Fruit fly (Drosophila melanogaster) whole organism, pupa: ENCODE data around the gene Gclm.

Experiments used
- CG13204 ChIP-seq: fragments of 200-800 bp; sonication (Bioruptor generic); optimal IDR thresholded peaks from 2 replicates; lab custom pipeline; 2018; ENCODE audit warnings: missing biosample characterization, mild to moderate bottlenecking, missing genetic modification characterization, moderate library complexity
- CG14655 ChIP-seq: fragments of 200-800 bp; sonication (Bioruptor generic); optimal IDR thresholded peaks from 3 replicates; lab custom pipeline; 2017; ENCODE audit warnings: mild to moderate bottlenecking, missing biosample characterization, missing genetic modification reagents, missing genetic modification characterization
- CG15710 ChIP-seq: fragments of 200-800 bp; sonication (Bioruptor generic); optimal IDR thresholded peaks from 2 replicates; lab custom pipeline; 2018; ENCODE audit warnings: missing biosample characterization, mild to moderate bottlenecking, missing genetic modification characterization, moderate library complexity
- CG17806 ChIP-seq: fragments of 200-800 bp; sonication (Bioruptor generic); optimal IDR thresholded peaks from 2 replicates; lab custom pipeline; 2018; ENCODE audit warnings: missing biosample characterization, mild to moderate bottlenecking, missing genetic modification characterization, moderate library complexity
- CG34367 ChIP-seq: fragments of 200-800 bp; sonication (Bioruptor generic); optimal IDR thresholded peaks from 2 replicates; lab custom pipeline; 2018; ENCODE audit warnings: missing biosample characterization, mild to moderate bottlenecking, missing genetic modification characterization
- CG4496 ChIP-seq: fragments of 200-800 bp; sonication (Bioruptor generic); IDR thresholded peaks from 3 replicates; pipeline ENCODE4 v1.3.6; 2022; ENCODE audit warnings: missing biosample characterization, missing genetic modification characterization
- CG8159 ChIP-seq: fragments of 200-800 bp; sonication (Bioruptor generic); optimal IDR thresholded peaks from 3 replicates; lab custom pipeline; 2018; ENCODE audit warnings: missing biosample characterization, mild to moderate bottlenecking, missing genetic modification characterization, moderate library complexity
- CG8301 ChIP-seq: fragments of 200-800 bp; sonication (Bioruptor generic); optimal IDR thresholded peaks from 2 replicates; lab custom pipeline; 2018; ENCODE audit warnings: missing biosample characterization, mild to moderate bottlenecking, missing genetic modification characterization
- D1 ChIP-seq: fragments of 200-800 bp; sonication (Bioruptor generic); optimal IDR thresholded peaks from 2 replicates; lab custom pipeline; 2018; ENCODE audit warnings: missing biosample characterization, mild to moderate bottlenecking, missing genetic modification characterization, moderate library complexity
- EcR ChIP-seq: fragments of 200-800 bp; sonication (Bioruptor generic); optimal IDR thresholded peaks from 3 replicates; lab custom pipeline; 2019; ENCODE audit warnings: missing biosample characterization, missing genetic modification characterization, mild to moderate bottlenecking, moderate library complexity, missing genetic modification reagents
- Pif1A ChIP-seq: fragments of 200-800 bp; sonication (Bioruptor generic); optimal IDR thresholded peaks from 3 replicates; lab custom pipeline; 2016; ENCODE audit warnings: missing biosample characterization, missing genetic modification characterization
- Pif1B ChIP-seq: fragments of 200-800 bp; sonication (Bioruptor generic); optimal IDR thresholded peaks from 3 replicates; lab custom pipeline; 2016; ENCODE audit warnings: missing biosample characterization, missing genetic modification characterization
- Snoo ChIP-seq: fragments of 200-800 bp; sonication (Bioruptor generic); optimal IDR thresholded peaks from 3 replicates; lab custom pipeline; 2017; ENCODE audit warnings: missing biosample characterization, mild to moderate bottlenecking, missing genetic modification characterization, inconsistent platforms
- rn ChIP-seq: fragments of 200-800 bp; sonication (Bioruptor generic); IDR thresholded peaks from 2 replicates; pipeline ENCODE4 v1.3.6; 2022; ENCODE audit warnings: missing biosample characterization, missing genetic modification characterization

DNA sequence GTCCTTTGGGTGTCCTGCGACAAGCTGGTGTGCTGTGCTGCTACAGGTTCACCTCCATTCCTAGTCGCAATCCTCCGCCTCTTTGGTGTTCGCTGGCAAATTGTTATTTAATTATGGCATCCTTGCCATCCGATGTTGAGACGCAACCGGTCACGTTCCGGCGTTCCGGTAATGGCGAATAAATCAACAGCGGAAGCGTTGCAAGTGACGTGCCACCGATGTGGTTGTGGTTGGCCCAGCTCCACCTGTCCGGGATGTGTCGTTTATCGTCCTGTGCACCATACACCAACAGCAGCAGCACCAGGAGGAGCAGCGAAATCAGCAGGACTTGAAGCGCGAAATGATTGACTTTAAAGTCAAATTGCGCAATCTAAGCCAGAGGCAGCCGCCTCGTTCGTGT, 36.5 kb downstream of the Gclm start:
- TF ChIP-seq EcR (no peak), CG17806 (tag; lab: Kevin White, UChicago) (no peak), CG34367 (tag; lab: Kevin White, UChicago) (no peak), CG13204 (GFP tag; lab: Kevin White, UChicago) (no peak), CG15710 (tag; lab: Kevin White, UChicago) (no peak), CG8301 (tag; lab: Kevin White, UChicago) (no peak), Pif1A (GFP tag; lab: Kevin White, UChicago) (no peak), CG4496 (GFP tag; lab: Robert Waterston, UW) (no peak), D1 (tag; lab: Kevin White, UChicago) (no peak), CG8159 (tag; lab: Kevin White, UChicago) (no peak), Snoo (no peak), rn (GFP tag; lab: Robert Waterston, UW) (no peak), Pif1B (GFP tag; lab: Kevin White, UChicago) (no peak), CG14655 (no peak)
